Worm (Caenorhabditis elegans) whole organism, young adult: ENCODE results near the gene cfp-1.

Experiments
- T07F8.4 ChIP-seq: sonication (generic microtip); optimal IDR thresholded peaks from 2 replicates; lab custom pipeline; 2016; ENCODE audit warnings: mild to moderate bottlenecking, missing genetic modification characterization, moderate library complexity, missing compliant biosample characterization
- akir-1 ChIP-seq: fragments of 200-800 bp; sonication (Bioruptor generic); optimal IDR thresholded peaks from 2 replicates; lab custom pipeline; 2018; ENCODE audit warnings: mild to moderate bottlenecking, missing genetic modification characterization, moderate library complexity, missing compliant biosample characterization
- cebp-1 ChIP-seq, 2 experiments: fragments of 200-800 bp in 1 of 2; sonication (Bioruptor generic) in 1 of 2; sonication (generic microtip) in 1 of 2; IDR thresholded peaks in 1 of 2; optimal IDR thresholded peaks in 1 of 2; 2 replicates each; pipeline versions ENCODE4 v1.3.6 to Lab custom; 2017 to 2022; ENCODE audit warnings: missing compliant biosample characterization in 2 of 2, missing genetic modification characterization in 2 of 2, mild to moderate bottlenecking in 1 of 2, missing genetic modification reagents in 1 of 2, moderate library complexity in 1 of 2
- ceh-27 ChIP-seq: fragments of 200-800 bp; sonication (Bioruptor generic); optimal IDR thresholded peaks from 2 replicates; lab custom pipeline; 2018; ENCODE audit warnings: mild to moderate bottlenecking, missing genetic modification characterization, moderate library complexity, missing compliant biosample characterization
- lin-26 ChIP-seq: fragments of 200-800 bp; sonication (Bioruptor generic); IDR thresholded peaks from 2 replicates; pipeline ENCODE4 v1.3.6; 2022; ENCODE audit warnings: missing genetic modification reagents, missing genetic modification characterization, missing compliant biosample characterization
- lsl-1 ChIP-seq: fragments of 200-800 bp; sonication (Bioruptor generic); optimal IDR thresholded peaks from 2 replicates; lab custom pipeline; 2018; ENCODE audit warnings: mild to moderate bottlenecking, missing genetic modification characterization, moderate library complexity, missing compliant biosample characterization
- madf-6 ChIP-seq: fragments of 200-800 bp; sonication (Bioruptor generic); IDR thresholded peaks from 2 replicates; pipeline ENCODE4 v1.3.6; 2022; ENCODE audit warnings: missing genetic modification reagents, missing genetic modification characterization, missing compliant biosample characterization
- nhr-120 ChIP-seq: fragments of 200-800 bp; sonication (Bioruptor generic); IDR thresholded peaks from 2 replicates; pipeline ENCODE4 v1.3.6; 2022; ENCODE audit warnings: missing genetic modification characterization, missing compliant biosample characterization
- nhr-90 ChIP-seq: sonication (generic microtip); optimal IDR thresholded peaks from 2 replicates; lab custom pipeline; 2016; ENCODE audit warnings: missing genotype, mild to moderate bottlenecking, missing genetic modification characterization, missing compliant biosample characterization
- pha-4 ChIP-seq: fragments of 150-350 bp; sonication (generic microtip); optimal IDR thresholded peaks from 2 replicates; lab custom pipeline; 2014; ENCODE audit warnings: missing biosample characterization, missing genetic modification reagents, missing genetic modification characterization
- rec-8 ChIP-seq, 2 experiments: sonication (generic microtip); optimal IDR thresholded peaks; 2 replicates each; lab custom pipeline; 2016; ENCODE audit warnings: mild to moderate bottlenecking in 2 of 2, missing genetic modification characterization in 2 of 2, missing genetic modification reagents in 2 of 2, missing genotype in 2 of 2, missing biosample characterization in 1 of 2, missing compliant biosample characterization in 1 of 2, moderate library complexity in 1 of 2
- unc-130 ChIP-seq: sonication (generic microtip); optimal IDR thresholded peaks from 2 replicates; lab custom pipeline; 2016; ENCODE audit warnings: missing genetic modification reagents, missing genetic modification characterization, missing compliant biosample characterization

DNA sequence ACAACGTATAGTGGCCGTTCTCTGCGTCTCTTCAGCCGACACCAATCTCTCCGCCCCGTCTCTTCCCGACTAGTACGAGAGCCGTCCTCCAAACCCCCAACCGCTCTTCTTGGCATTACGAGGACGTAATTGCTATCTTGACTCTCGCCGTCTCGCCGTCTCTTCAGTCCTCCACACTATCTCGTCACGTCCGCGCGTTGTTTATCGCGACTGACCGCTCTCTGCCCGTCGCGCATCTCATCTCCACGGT lies 43.8 kb upstream of the cfp-1 start:
- TF ChIP-seq ceh-27 (GFP tag; lab: Kevin White, UChicago) (no peak), cebp-1 (GFP tag; IDR thresholded peaks at IDR 0.05; lab: Robert Waterston, UW) (no peak), cebp-1 (tag; optimal IDR thresholded peaks at IDR 0.05; lab: Kevin White, UChicago) (no peak), nhr-120 (no peak), rec-8 (tag; optimal IDR thresholded peaks at IDR 0.05; lab: Kevin White, UChicago) (no peak), pha-4 (tag; lab: Kevin White, UChicago) (no peak), T07F8.4 (no peak), akir-1 (no peak), madf-6 (GFP tag; lab: Robert Waterston, UW) (no peak), lsl-1 (GFP tag; lab: Kevin White, UChicago) (no peak), nhr-90 (tag; lab: Kevin White, UChicago) (no peak), unc-130 (GFP tag; lab: Kevin White, UChicago) (no peak), lin-26 (GFP tag; lab: Robert Waterston, UW) (no peak)
